Worm (Caenorhabditis elegans) whole organism, L4 larva: ENCODE results near the gene ubc-21.
A peak's percentile ranks its signal among the peaks of the same experiment; 100 is the strongest.

Source experiments
- D1046.2 ChIP-seq: fragments of 200-800 bp; sonication (Bioruptor generic); IDR thresholded peaks from 2 replicates; pipeline ENCODE4 v1.3.6; 2022; ENCODE audit warnings: missing genetic modification characterization, missing compliant biosample characterization
- F10B5.3 ChIP-seq: sonication (generic microtip); optimal IDR thresholded peaks from 2 replicates; lab custom pipeline; 2016; ENCODE audit warnings: mild to moderate bottlenecking, missing genetic modification characterization, missing compliant biosample characterization
- F26F4.8 ChIP-seq: fragments of 200-800 bp; sonication (Bioruptor generic); conservative IDR thresholded peaks from 2 replicates; pipeline ENCODE4 v1.3.6; 2022; ENCODE audit warnings: missing genetic modification characterization, missing compliant biosample characterization
- T26A8.4 ChIP-seq: fragments of 200-800 bp; sonication (Bioruptor generic); IDR thresholded peaks from 2 replicates; pipeline ENCODE4 v1.3.6; 2022; ENCODE audit warnings: missing genetic modification characterization, missing compliant biosample characterization
- Y48G9A.11 ChIP-seq: fragments of 200-800 bp; sonication (Bioruptor generic); IDR thresholded peaks from 2 replicates; pipeline ENCODE4 v1.3.6; 2022; ENCODE audit warnings: missing genetic modification reagents, missing genetic modification characterization, missing compliant biosample characterization
- Y5F2A.4 ChIP-seq: fragments of 200-800 bp; sonication (Bioruptor generic); optimal IDR thresholded peaks from 2 replicates; lab custom pipeline; 2018; ENCODE audit warnings: mild to moderate bottlenecking, missing genetic modification characterization, missing compliant biosample characterization
- ZK546.5 ChIP-seq, 2 experiments: sonication (generic microtip); optimal IDR thresholded peaks; 2 replicates each; lab custom pipeline; 2017; ENCODE audit warnings: missing biosample characterization in 2 of 2, missing genetic modification characterization in 2 of 2
- aha-1 ChIP-seq: fragments of 150-350 bp; peaks from one replicate; lab custom pipeline; 2014; ENCODE audit warnings: missing biosample characterization, missing genetic modification characterization
- arid-1 ChIP-seq: fragments of 200-800 bp; sonication (Bioruptor generic); conservative IDR thresholded peaks from 2 replicates; pipeline ENCODE4 v1.3.6; 2022; ENCODE audit warnings: missing genetic modification reagents, missing genetic modification characterization, missing compliant biosample characterization
- ctbp-1 ChIP-seq: fragments of 200-800 bp; sonication (Bioruptor generic); IDR thresholded peaks from 2 replicates; pipeline ENCODE4 v1.3.6; 2022; ENCODE audit warnings: missing genetic modification reagents, missing genetic modification characterization, missing compliant biosample characterization
- daf-16 ChIP-seq, 3 experiments: sonication (generic microtip); optimal IDR thresholded peaks; 2 replicates each; lab custom pipeline; 2016 to 2017; ENCODE audit warnings: missing genetic modification characterization in 3 of 3, missing genetic modification reagents in 3 of 3, mild to moderate bottlenecking in 2 of 3, missing compliant biosample characterization in 2 of 3, missing biosample characterization in 1 of 3, moderate library complexity in 1 of 3
- daf-8 ChIP-seq: fragments of 200-800 bp; sonication (Bioruptor generic); IDR thresholded peaks from 2 replicates; pipeline ENCODE4 v1.3.6; 2022; ENCODE audit warnings: missing genetic modification characterization, missing compliant biosample characterization
- dmd-9 ChIP-seq: fragments of 200-800 bp; sonication (Bioruptor generic); IDR thresholded peaks from 2 replicates; pipeline ENCODE4 v1.3.6; 2022; ENCODE audit warnings: missing genetic modification reagents, missing genetic modification characterization, missing compliant biosample characterization
- dpl-1 ChIP-seq: fragments of 150-350 bp; optimal IDR thresholded peaks from 2 replicates; lab custom pipeline; 2014; ENCODE audit warnings: missing biosample characterization, missing genetic modification reagents, missing genetic modification characterization
- hif-1 ChIP-seq, 2 experiments: sonication (generic microtip); optimal IDR thresholded peaks; 2 replicates each; lab custom pipeline; 2016 to 2017; ENCODE audit warnings: missing compliant biosample characterization in 2 of 2, missing genetic modification characterization in 2 of 2, missing genetic modification reagents in 2 of 2, missing genotype in 2 of 2, mild to moderate bottlenecking in 1 of 2
- hlh-30 ChIP-seq: sonication (generic microtip); optimal IDR thresholded peaks from 2 replicates; lab custom pipeline; 2017; ENCODE audit warnings: antibody characterized with exemption, mild to moderate bottlenecking, missing genetic modification characterization, missing compliant biosample characterization; ENCODE audit not compliant: insufficient read depth
- hmg-1.1 ChIP-seq: fragments of 200-800 bp; sonication (Bioruptor generic); IDR thresholded peaks from 2 replicates; pipeline ENCODE4 v1.3.6; 2022; ENCODE audit warnings: missing genetic modification reagents, missing genetic modification characterization, missing compliant biosample characterization
- jun-1 ChIP-seq: fragments of 150-350 bp; optimal IDR thresholded peaks from 2 replicates; lab custom pipeline; 2014; ENCODE audit warnings: missing biosample characterization, missing genetic modification reagents, missing genetic modification characterization
- lim-7 ChIP-seq: fragments of 200-800 bp; sonication (Bioruptor generic); IDR thresholded peaks from 2 replicates; pipeline ENCODE4 v1.3.6; 2022; ENCODE audit warnings: missing genetic modification characterization, missing compliant biosample characterization
- lin-13 ChIP-seq: fragments of 150-350 bp; optimal IDR thresholded peaks from 2 replicates; lab custom pipeline; 2014; ENCODE audit warnings: missing biosample characterization, missing genetic modification reagents, missing genetic modification characterization
- lin-38 ChIP-seq: fragments of 200-800 bp; sonication (Bioruptor generic); IDR thresholded peaks from 2 replicates; pipeline ENCODE4 v1.3.6; 2022; ENCODE audit warnings: missing genetic modification reagents, missing genetic modification characterization, missing compliant biosample characterization
- lin-39 ChIP-seq: fragments of 150-350 bp; optimal IDR thresholded peaks from 2 replicates; lab custom pipeline; 2014; ENCODE audit warnings: missing biosample characterization, missing genetic modification reagents, missing genetic modification characterization
- lir-3 ChIP-seq: sonication (generic microtip); optimal IDR thresholded peaks from 2 replicates; lab custom pipeline; 2016; ENCODE audit warnings: mild to moderate bottlenecking, missing genetic modification characterization, missing compliant biosample characterization
- mdt-29 ChIP-seq: fragments of 200-800 bp; sonication (Bioruptor generic); IDR thresholded peaks from 2 replicates; pipeline ENCODE4 v1.3.6; 2022; ENCODE audit warnings: missing genetic modification reagents, missing genetic modification characterization, missing compliant biosample characterization
- mep-1 ChIP-seq: fragments of 150-350 bp; sonication (generic microtip); optimal IDR thresholded peaks from 3 replicates; lab custom pipeline; 2014; ENCODE audit warnings: missing biosample characterization, missing genetic modification characterization
- mes-2 ChIP-seq: sonication (generic microtip); optimal IDR thresholded peaks from 2 replicates; lab custom pipeline; 2016; ENCODE audit warnings: missing genotype, mild to moderate bottlenecking, missing genetic modification characterization, missing compliant biosample characterization; ENCODE audit not compliant: poor library complexity, severe bottlenecking
- mxl-2 ChIP-seq: fragments of 200-800 bp; sonication (Bioruptor generic); conservative IDR thresholded peaks from 2 replicates; pipeline ENCODE4 v1.3.6; 2022; ENCODE audit warnings: missing genetic modification reagents, missing genetic modification characterization, missing compliant biosample characterization
- mxl-3 ChIP-seq: fragments of 200-800 bp; sonication (Bioruptor generic); optimal IDR thresholded peaks from 2 replicates; lab custom pipeline; 2018; ENCODE audit warnings: mild to moderate bottlenecking, missing genetic modification characterization, missing compliant biosample characterization
- nhr-42 ChIP-seq: fragments of 200-800 bp; sonication (Bioruptor generic); IDR thresholded peaks from 2 replicates; pipeline ENCODE4 v1.3.6; 2022; ENCODE audit warnings: missing genetic modification characterization, missing compliant biosample characterization
- nhr-48 ChIP-seq: sonication (generic microtip); optimal IDR thresholded peaks from 2 replicates; lab custom pipeline; 2016; ENCODE audit warnings: mild to moderate bottlenecking, missing genetic modification characterization, missing compliant biosample characterization
- nhr-6 ChIP-seq: fragments of 150-350 bp; optimal IDR thresholded peaks from 2 replicates; lab custom pipeline; 2014; ENCODE audit warnings: missing biosample characterization, missing genetic modification characterization
- pha-4 ChIP-seq, 2 experiments: fragments of 150-350 bp in 1 of 2; fragments of 200-800 bp in 1 of 2; sonication (Bioruptor generic) in 1 of 2; IDR thresholded peaks in 1 of 2; optimal IDR thresholded peaks in 1 of 2; 2 replicates each; pipeline versions ENCODE4 v1.3.6 to Lab custom; 2014 to 2022; ENCODE audit warnings: missing genetic modification characterization in 2 of 2, missing genetic modification reagents in 2 of 2, missing biosample characterization in 1 of 2, missing compliant biosample characterization in 1 of 2
- set-16 ChIP-seq: fragments of 200-800 bp; sonication (Bioruptor generic); IDR thresholded peaks from 2 replicates; pipeline ENCODE4 v1.3.6; 2022; ENCODE audit warnings: missing genetic modification reagents, missing genetic modification characterization, missing compliant biosample characterization
- skn-1 ChIP-seq: fragments of 150-350 bp; optimal IDR thresholded peaks from 2 replicates; lab custom pipeline; 2014; ENCODE audit warnings: missing biosample characterization, missing genetic modification characterization
- snpc-4 ChIP-seq: fragments of 150-350 bp; optimal IDR thresholded peaks from 2 replicates; lab custom pipeline; 2014; ENCODE audit warnings: missing biosample characterization, missing genetic modification characterization
- spr-3 ChIP-seq: fragments of 200-800 bp; sonication (Bioruptor generic); optimal IDR thresholded peaks from 2 replicates; lab custom pipeline; 2018; ENCODE audit warnings: mild to moderate bottlenecking, missing genetic modification characterization, missing compliant biosample characterization
- tag-97 ChIP-seq: fragments of 200-800 bp; sonication (Bioruptor generic); IDR thresholded peaks from 2 replicates; pipeline ENCODE4 v1.3.6; 2022; ENCODE audit warnings: missing genetic modification characterization, missing compliant biosample characterization
- unc-130 ChIP-seq: sonication (generic microtip); optimal IDR thresholded peaks from 2 replicates; lab custom pipeline; 2016; ENCODE audit warnings: missing genetic modification reagents, missing genetic modification characterization, missing compliant biosample characterization
- vab-7 ChIP-seq: fragments of 200-800 bp; sonication (Bioruptor generic); IDR thresholded peaks from 2 replicates; pipeline ENCODE4 v1.3.6; 2022; ENCODE audit warnings: missing genetic modification reagents, missing genetic modification characterization, missing compliant biosample characterization
- zfp-2 ChIP-seq: sonication (generic microtip); optimal IDR thresholded peaks from 2 replicates; lab custom pipeline; 2016; ENCODE audit warnings: mild to moderate bottlenecking, missing genetic modification characterization, missing compliant biosample characterization
- zfp-3 ChIP-seq: fragments of 200-800 bp; sonication (Bioruptor generic); conservative IDR thresholded peaks from 2 replicates; pipeline ENCODE4 v1.3.6; 2022; ENCODE audit warnings: missing genetic modification reagents, missing genetic modification characterization, missing compliant biosample characterization
- zip-2 ChIP-seq: fragments of 150-350 bp; optimal IDR thresholded peaks from 2 replicates; lab custom pipeline; 2014; ENCODE audit warnings: missing biosample characterization, missing genetic modification characterization
- ztf-11 ChIP-seq: fragments of 150-350 bp; optimal IDR thresholded peaks from 2 replicates; lab custom pipeline; 2014; ENCODE audit warnings: missing biosample characterization, missing genetic modification characterization
- ztf-7 ChIP-seq: fragments of 150-350 bp; optimal IDR thresholded peaks from 2 replicates; lab custom pipeline; 2014; ENCODE audit warnings: missing biosample characterization, missing genetic modification characterization

ubc-21 gene

DNA sequence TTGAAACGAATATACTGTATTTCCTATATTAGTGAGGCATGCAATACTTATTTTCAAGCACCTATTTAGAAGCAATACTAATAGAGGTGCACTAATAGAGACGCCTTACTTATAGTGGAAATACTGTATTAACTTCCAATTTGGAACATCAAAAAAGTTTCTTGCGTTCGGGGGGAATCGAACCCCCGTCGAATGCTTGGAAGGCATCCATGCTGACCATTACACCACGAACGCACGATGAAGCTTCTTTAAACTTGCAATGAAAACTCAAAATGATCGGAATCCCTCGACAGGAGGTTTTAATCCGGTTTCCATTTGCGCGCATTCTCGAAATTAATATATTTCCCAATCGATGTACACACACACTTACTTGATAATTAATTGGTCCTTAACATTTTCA is 31.2 kb upstream of the ubc-21 start (continued):
- no peak for TF ChIP-seq mes-2 (tag; lab: Kevin White, UChicago)
- TF ChIP-seq nhr-6 = no peak
- no peak for TF ChIP-seq Y5F2A.4
- peak; percentile 54; the same call in 1 of the 2 replicates for TF ChIP-seq T26A8.4
- TF ChIP-seq vab-7 (GFP tag; lab: Robert Waterston, UW) = peak; percentile 70; the same call in 1 of the 2 replicates
- peak; percentile 10 for TF ChIP-seq lin-13 (GFP tag; lab: Kevin White, UChicago)
- peak; percentile 10 for TF ChIP-seq dpl-1 (GFP tag; lab: Kevin White, UChicago)
- TF ChIP-seq ztf-7 = no peak
- TF ChIP-seq daf-8 (GFP tag; lab: Robert Waterston, UW) = no peak
- TF ChIP-seq ctbp-1 (GFP tag; lab: Robert Waterston, UW) = 0 out of 2 replicates have a peak, but pooled peaks have one; percentile 32
- TF ChIP-seq zfp-2 (tag; lab: Kevin White, UChicago) = no peak
- TF ChIP-seq skn-1 = no peak
- TF ChIP-seq F10B5.3 (tag; lab: Kevin White, UChicago) = no peak
- no peak for TF ChIP-seq spr-3 (GFP tag; lab: Kevin White, UChicago)
- TF ChIP-seq unc-130 (GFP tag; lab: Kevin White, UChicago) = no peak
- no peak for TF ChIP-seq zfp-3 (GFP tag; lab: Robert Waterston, UW)
- TF ChIP-seq Y48G9A.11 = no peak
- peak; percentile 79; the same call in 1 of the 2 replicates for TF ChIP-seq pha-4 (GFP tag; IDR thresholded peaks at IDR 0.05; lab: Robert Waterston, UW)
- no peak for TF ChIP-seq pha-4 (tag; optimal IDR thresholded peaks at IDR 0.05; lab: Kevin White, UChicago)
- TF ChIP-seq arid-1 (GFP tag; lab: Robert Waterston, UW) = no peak; the same call in none of the 2 replicates
- peak; percentile 91 for TF ChIP-seq lim-7 (GFP tag; lab: Robert Waterston, UW)
- peak; percentile 12 for TF ChIP-seq zip-2 (tag; lab: Kevin White, UChicago)
- no peak for TF ChIP-seq F26F4.8 (GFP tag; lab: Robert Waterston, UW)
- TF ChIP-seq set-16 = no peak
- TF ChIP-seq mxl-3 (GFP tag; lab: Kevin White, UChicago) = peak; percentile 3
- no peak for TF ChIP-seq ZK546.5 (tag; optimal IDR thresholded peaks at IDR 0.05; lab: Kevin White, UChicago)
- TF ChIP-seq mdt-29 = 0 out of 2 replicates have a peak, but pooled peaks have one; percentile 52
- no peak for TF ChIP-seq lin-39 (tag; lab: Kevin White, UChicago)

DNA sequence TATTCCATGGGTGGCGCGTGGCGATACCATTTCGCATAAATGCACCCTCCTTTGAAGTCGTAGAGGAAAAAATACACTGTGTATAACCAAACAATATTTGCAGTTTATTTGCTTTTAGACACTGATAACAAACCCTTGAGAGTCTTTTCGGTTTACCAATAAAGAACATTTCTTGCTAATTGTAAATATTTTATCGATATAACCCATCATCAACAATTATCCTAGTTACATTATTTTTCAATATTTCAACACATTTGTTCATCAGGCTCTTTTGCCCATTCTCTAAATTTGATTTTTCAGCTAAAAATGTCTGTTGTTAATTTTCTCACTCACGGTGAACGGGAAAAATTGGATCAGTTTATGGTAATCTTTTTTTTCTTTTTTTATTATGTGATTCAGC is 25.4 kb upstream of the ubc-21 start, which contains the start of gene ubc-23:
Gene ubc-23 (plus strand): TSS at position 301 of the 400 bp plus-strand sequence.
- TF ChIP-seq pha-4 (GFP tag; IDR thresholded peaks at IDR 0.05; lab: Robert Waterston, UW) = no peak
- TF ChIP-seq pha-4 (tag; optimal IDR thresholded peaks at IDR 0.05; lab: Kevin White, UChicago) = no peak
- no peak for TF ChIP-seq D1046.2 (GFP tag; lab: Robert Waterston, UW)
- TF ChIP-seq hif-1 (tag; optimal IDR thresholded peaks at IDR 0.05; lab: Kevin White, UChicago) = no peak
- TF ChIP-seq daf-16 (GFP tag; optimal IDR thresholded peaks at IDR 0.05; lab: Kevin White, UChicago) = no peak
- no peak for TF ChIP-seq daf-16 (tag; optimal IDR thresholded peaks at IDR 0.05; lab: Kevin White, UChicago)
- TF ChIP-seq jun-1 (tag; lab: Kevin White, UChicago) = no peak

ce11 chrX:8846447-8847237 is 22.8 kb upstream of the ubc-21 start, which contains the start of gene C28G1.10:
C28G1.10 (plus strand) TSS chrX:8847122.
- TF ChIP-seq ctbp-1 (GFP tag; lab: Robert Waterston, UW) (peak; percentile 74), hlh-30 (peak; percentile 44), tag-97 (GFP tag; lab: Robert Waterston, UW) (no peak), lin-38 (GFP tag; lab: Robert Waterston, UW) (peak; percentile 63), snpc-4 (tag; lab: Kevin White, UChicago) (no peak), mep-1 (tag; lab: Kevin White, UChicago) (no peak), ztf-11 (tag; lab: Kevin White, UChicago) (no peak), nhr-42 (GFP tag; lab: Robert Waterston, UW) (0 out of 2 replicates have a peak, but pooled peaks have one; percentile 46), ztf-7 (no peak), dmd-9 (GFP tag; lab: Robert Waterston, UW) (0 out of 2 replicates have a peak, but pooled peaks have one; percentile 34), lir-3 (tag; lab: Kevin White, UChicago) (peak; percentile 8), hmg-1.1 (peak; percentile 71; the same call in 1 of the 2 replicates), Y5F2A.4 (peak; percentile 31), aha-1 (tag; lab: Kevin White, UChicago) (no peak), D1046.2 (GFP tag; lab: Robert Waterston, UW) (peak; percentile 63; the same call in 1 of the 2 replicates), mxl-2 (GFP tag; lab: Robert Waterston, UW) (peak; percentile 40; the same call in 1 of the 2 replicates), arid-1 (GFP tag; lab: Robert Waterston, UW) (peak; percentile 72), vab-7 (GFP tag; lab: Robert Waterston, UW) (peak; percentile 66), pha-4 (GFP tag; IDR thresholded peaks at IDR 0.05; lab: Robert Waterston, UW) (peak; percentile 68; the same call in 1 of the 2 replicates), pha-4 (tag; optimal IDR thresholded peaks at IDR 0.05; lab: Kevin White, UChicago) (no peak), nhr-48 (tag; lab: Kevin White, UChicago) (peak; percentile 48)
